Worm (Caenorhabditis elegans): ENCODE results near the gene srx-92.

DNA sequence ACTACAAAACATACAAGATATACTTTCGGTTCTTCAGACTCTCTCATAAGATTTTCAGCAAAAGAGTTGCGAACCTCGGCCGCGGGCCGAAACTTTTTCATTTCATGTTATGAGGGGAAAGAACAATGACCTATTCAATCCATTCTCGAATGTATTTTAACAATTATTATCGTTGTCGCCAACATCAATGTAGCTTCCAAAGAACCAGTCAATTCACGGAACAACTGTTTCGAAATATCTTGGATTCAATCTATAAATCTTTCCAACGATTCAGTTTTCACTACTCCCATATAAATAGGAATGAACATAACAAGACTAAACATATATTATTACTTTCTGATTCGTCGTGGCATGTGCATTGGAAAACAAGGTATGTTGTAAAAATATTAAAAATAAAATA lies 18.1 kb downstream of the srx-92 start, which contains the start of gene F07G11.1:
- TF ChIP-seq unc-39 (tag; optimal IDR thresholded peaks at IDR 0.05) (no peak), nhr-11 (tag; optimal IDR thresholded peaks at IDR 0.05) (no peak), ceh-82 (tag; optimal IDR thresholded peaks at IDR 0.05) (no peak), zag-1 (tag; optimal IDR thresholded peaks at IDR 0.05) (no peak), ztf-4 (tag; optimal IDR thresholded peaks at IDR 0.05) (no peak), hmg-11 (tag; optimal IDR thresholded peaks at IDR 0.05) (no peak), snpc-4 (tag; optimal IDR thresholded peaks at IDR 0.05) (no peak), pqm-1 (tag; optimal IDR thresholded peaks at IDR 0.05) (no peak), elt-3 (tag; optimal IDR thresholded peaks at IDR 0.05) (no peak), ama-1 (optimal IDR thresholded peaks at IDR 0.05) (no peak)
